Fruit fly (Drosophila melanogaster) S2 (cell line): ENCODE measurements around the gene CG32982.

Experiments
- CG8478 ChIP-seq: fragments of >200 bp; optimal IDR thresholded peaks from 2 replicates; lab custom pipeline; 2018
- CTCF ChIP-seq, 2 experiments: fragments of >200 bp; optimal IDR thresholded peaks; 2 replicates each; lab custom pipeline; 2018

- TF ChIP-seq CG8478 (lab: Kevin White, UChicago) (no peak), CTCF (optimal IDR thresholded peaks at IDR 0.05; lab: Kevin White, UChicago) (no peak)
Measured at dm6 chr2L:9193672-9194071, 68.1 kb downstream of the CG32982 start.
